Fruit fly (Drosophila melanogaster) whole organism: ENCODE results near the gene CG12224.

ENCODE experiments used
- CG8478 ChIP-seq: fragments of >200 bp; optimal IDR thresholded peaks from 2 replicates; lab custom pipeline; 2018; ENCODE audit warnings: inconsistent platforms
- Dll ChIP-seq: fragments of >200 bp; optimal IDR thresholded peaks from 2 replicates; lab custom pipeline; 2017
- EcR ChIP-seq, 2 experiments: fragments of >200 bp; optimal IDR thresholded peaks; 2 replicates each; lab custom pipeline; 2017; ENCODE audit warnings: missing biosample characterization in 2 of 2, missing genetic modification characterization in 2 of 2, missing genetic modification reagents in 2 of 2
- pan ChIP-seq: fragments of >200 bp; optimal IDR thresholded peaks from 2 replicates; lab custom pipeline; 2017
- psq ChIP-seq: fragments of >200 bp; optimal IDR thresholded peaks from 2 replicates; lab custom pipeline; 2017
- usp ChIP-seq: fragments of >200 bp; optimal IDR thresholded peaks from 2 replicates; lab custom pipeline; 2017; ENCODE audit warnings: missing biosample characterization, missing genetic modification characterization, mixed read lengths

dm6 chr3R:11989206-11989605 lies 7.3 kb upstream of the CG12224 start:
- TF ChIP-seq psq (lab: Kevin White, UChicago) (no peak), CG8478 (no peak), usp (no peak), Dll (lab: Kevin White, UChicago) (no peak), pan (lab: Kevin White, UChicago) (no peak), EcR (GFP tag; optimal IDR thresholded peaks at IDR 0.05; lab: Kevin White, UChicago) (no peak)
